Fruit fly (Drosophila melanogaster) Kc167 (cell line): Measurements from ENCODE around the gene Pdf.

Experiments used
- h ChIP-seq: fragments of >200 bp; optimal IDR thresholded peaks from 3 replicates; lab custom pipeline; 2018; ENCODE audit warnings: missing external identifiers
- psq ChIP-seq: fragments of >200 bp; optimal IDR thresholded peaks from 2 replicates; lab custom pipeline; 2017; ENCODE audit warnings: missing external identifiers
- ttk ChIP-seq: sonication (Bioruptor generic); optimal IDR thresholded peaks from 2 replicates; lab custom pipeline; 2017; ENCODE audit warnings: missing external identifiers

- TF ChIP-seq psq (lab: Kevin White, UChicago), result no peak
- no peak for TF ChIP-seq ttk (lab: Kevin White, UChicago)
- TF ChIP-seq h (lab: Kevin White, UChicago), result no peak
These were observed 636 bp upstream of the Pdf start, which contains the start of gene CG14237 for dm6 chr3R:26456577-26456976.
